Fruit fly (Drosophila melanogaster) whole organism, embryonic: ENCODE data around the gene Phyhd1.

Experiments used
- Blimp-1 ChIP-seq: fragments of 200-800 bp; sonication (Bioruptor generic); optimal IDR thresholded peaks from 3 replicates; lab custom pipeline; 2018; ENCODE audit warnings: missing biosample characterization, missing genetic modification characterization, mild to moderate bottlenecking, moderate library complexity, missing genetic modification reagents
- BtbVII ChIP-seq: fragments of 200-800 bp; sonication (Bioruptor generic); optimal IDR thresholded peaks from 3 replicates; lab custom pipeline; 2017; ENCODE audit warnings: missing biosample characterization, mild to moderate bottlenecking, missing genetic modification characterization
- CG10209 ChIP-seq: fragments of 200-800 bp; sonication (Bioruptor generic); optimal IDR thresholded peaks from 3 replicates; lab custom pipeline; 2017; ENCODE audit warnings: missing biosample characterization, mild to moderate bottlenecking, missing genetic modification characterization, missing genetic modification reagents
- CG1024 ChIP-seq: fragments of 200-800 bp; sonication (Bioruptor generic); IDR thresholded peaks from 2 replicates; pipeline ENCODE4 v1.3.6; 2022; ENCODE audit warnings: missing biosample characterization, missing genetic modification characterization
- CG10431 ChIP-seq: fragments of 200-800 bp; sonication (Bioruptor generic); optimal IDR thresholded peaks from 3 replicates; lab custom pipeline; 2018; ENCODE audit warnings: missing biosample characterization, mild to moderate bottlenecking, missing genetic modification characterization
- CG10543 ChIP-seq: fragments of 200-800 bp; sonication (Bioruptor generic); optimal IDR thresholded peaks from 3 replicates; lab custom pipeline; 2017; ENCODE audit warnings: missing biosample characterization, mild to moderate bottlenecking, missing genetic modification characterization, moderate library complexity
- CG11398 ChIP-seq: fragments of 200-800 bp; sonication (Bioruptor generic); optimal IDR thresholded peaks from 2 replicates; lab custom pipeline; 2016; ENCODE audit warnings: missing biosample characterization, missing genetic modification characterization
- CG11560 ChIP-seq: fragments of 200-800 bp; sonication (Bioruptor generic); IDR thresholded peaks from 3 replicates; pipeline ENCODE4 v1.3.6; 2022; ENCODE audit warnings: missing biosample characterization, missing genetic modification characterization
- CG13775 ChIP-seq: fragments of 200-800 bp; sonication (Bioruptor generic); optimal IDR thresholded peaks from 3 replicates; lab custom pipeline; 2017; ENCODE audit warnings: missing biosample characterization, mild to moderate bottlenecking, missing genetic modification characterization
- CG14710 ChIP-seq: fragments of 200-800 bp; sonication (Bioruptor generic); optimal IDR thresholded peaks from 3 replicates; lab custom pipeline; 2019; ENCODE audit warnings: missing biosample characterization, mild to moderate bottlenecking, missing genetic modification characterization, moderate library complexity
- CG15011 ChIP-seq: fragments of 200-800 bp; sonication (Bioruptor generic); optimal IDR thresholded peaks from 3 replicates; lab custom pipeline; 2018; ENCODE audit warnings: missing biosample characterization, mild to moderate bottlenecking, missing genetic modification characterization
- CG15479 ChIP-seq: fragments of 200-800 bp; sonication (Bioruptor generic); optimal IDR thresholded peaks from 3 replicates; lab custom pipeline; 2019; ENCODE audit warnings: missing biosample characterization, mild to moderate bottlenecking, missing genetic modification characterization, moderate library complexity
- CG1647 ChIP-seq: fragments of 200-800 bp; sonication (Bioruptor generic); optimal IDR thresholded peaks from 3 replicates; lab custom pipeline; 2016; ENCODE audit warnings: missing biosample characterization, missing genetic modification characterization
- CG2202 ChIP-seq: fragments of 200-800 bp; sonication (Bioruptor generic); optimal IDR thresholded peaks from 2 replicates; lab custom pipeline; 2018; ENCODE audit warnings: missing biosample characterization, mild to moderate bottlenecking, missing genetic modification characterization
- CG31441 ChIP-seq: fragments of 200-800 bp; sonication (Bioruptor generic); IDR thresholded peaks from 2 replicates; pipeline ENCODE4 v1.3.6; 2022; ENCODE audit warnings: missing biosample characterization, missing genetic modification characterization
- CG33557 ChIP-seq: fragments of 200-800 bp; sonication (Bioruptor generic); optimal IDR thresholded peaks from 2 replicates; lab custom pipeline; 2019; ENCODE audit warnings: missing biosample characterization, mild to moderate bottlenecking, missing genetic modification characterization, moderate library complexity
- CG3995 ChIP-seq: fragments of 200-800 bp; sonication (Bioruptor generic); optimal IDR thresholded peaks from 3 replicates; lab custom pipeline; 2016; ENCODE audit warnings: missing biosample characterization, missing genetic modification characterization
- CG43689 ChIP-seq: fragments of 200-800 bp; sonication (Bioruptor generic); IDR thresholded peaks from 2 replicates; pipeline ENCODE4 v1.3.6; 2022; ENCODE audit warnings: missing biosample characterization, missing genetic modification characterization
- CG4707 ChIP-seq: fragments of 200-800 bp; sonication (Bioruptor generic); optimal IDR thresholded peaks from 2 replicates; lab custom pipeline; 2018; ENCODE audit warnings: missing biosample characterization, mild to moderate bottlenecking, missing genetic modification characterization, moderate library complexity
- CG4854 ChIP-seq: fragments of 200-800 bp; sonication (Bioruptor generic); optimal IDR thresholded peaks from 2 replicates; lab custom pipeline; 2016; ENCODE audit warnings: missing biosample characterization, missing genetic modification characterization, inconsistent platforms
- CG8359 ChIP-seq: fragments of 200-800 bp; sonication (Bioruptor generic); optimal IDR thresholded peaks from 2 replicates; lab custom pipeline; 2017; ENCODE audit warnings: missing biosample characterization, mild to moderate bottlenecking, missing genetic modification characterization, borderline replicate concordance
- CG8924 ChIP-seq: fragments of 200-800 bp; optimal IDR thresholded peaks from 3 replicates; lab custom pipeline; 2019; ENCODE audit warnings: missing biosample characterization, mild to moderate bottlenecking, missing genetic modification characterization, moderate library complexity
- CG9727 ChIP-seq: fragments of 200-800 bp; sonication (Bioruptor generic); optimal IDR thresholded peaks from 3 replicates; lab custom pipeline; 2017; ENCODE audit warnings: missing biosample characterization, mild to moderate bottlenecking, missing genetic modification characterization
- CG9797 ChIP-seq: fragments of 200-800 bp; sonication (Bioruptor generic); optimal IDR thresholded peaks from 3 replicates; lab custom pipeline; 2018; ENCODE audit warnings: missing biosample characterization, mild to moderate bottlenecking, missing genetic modification characterization
- CG9876 ChIP-seq: fragments of 200-800 bp; sonication (Bioruptor generic); optimal IDR thresholded peaks from 2 replicates; lab custom pipeline; 2016; ENCODE audit warnings: missing biosample characterization, missing genetic modification characterization
- CrebB ChIP-seq: fragments of 200-800 bp; sonication (Bioruptor generic); optimal IDR thresholded peaks from 3 replicates; lab custom pipeline; 2018; ENCODE audit warnings: missing biosample characterization, mild to moderate bottlenecking, missing genetic modification characterization
- Elba2 ChIP-seq: fragments of 200-800 bp; sonication (Bioruptor generic); optimal IDR thresholded peaks from 3 replicates; lab custom pipeline; 2016; ENCODE audit warnings: missing biosample characterization, missing genetic modification characterization
- HLHmδ ChIP-seq: fragments of 200-800 bp; sonication (Bioruptor generic); optimal IDR thresholded peaks from 2 replicates; lab custom pipeline; 2018; ENCODE audit warnings: missing biosample characterization, mild to moderate bottlenecking, missing genetic modification characterization, moderate library complexity
- Hey ChIP-seq: fragments of 200-800 bp; sonication (Bioruptor generic); optimal IDR thresholded peaks from 3 replicates; lab custom pipeline; 2018; ENCODE audit warnings: missing biosample characterization, mild to moderate bottlenecking, missing genetic modification characterization
- Hr3 ChIP-seq: fragments of 200-800 bp; sonication (Bioruptor generic); optimal IDR thresholded peaks from 3 replicates; lab custom pipeline; 2016; ENCODE audit warnings: missing biosample characterization, missing genetic modification characterization
- Hr39 ChIP-seq: fragments of >200 bp; optimal IDR thresholded peaks from 2 replicates; lab custom pipeline; 2017
- Hr51 ChIP-seq, 2 experiments: fragments of 200-800 bp; sonication (Bioruptor generic); optimal IDR thresholded peaks; 2 replicates in 1 of 2; 3 replicates in 1 of 2; lab custom pipeline; 2016 to 2018; ENCODE audit warnings: missing biosample characterization in 2 of 2, missing genetic modification characterization in 2 of 2, mild to moderate bottlenecking in 1 of 2, moderate library complexity in 1 of 2
- Hr78 ChIP-seq, 2 experiments: fragments of 200-800 bp in 1 of 2; fragments of >200 bp in 1 of 2; sonication (Bioruptor generic) in 1 of 2; optimal IDR thresholded peaks; 2 replicates each; lab custom pipeline; 2017 to 2019; ENCODE audit warnings: missing biosample characterization in 2 of 2, missing genetic modification characterization in 2 of 2, mild to moderate bottlenecking in 1 of 2, moderate library complexity in 1 of 2
- Oli ChIP-seq: fragments of 200-800 bp; sonication (Bioruptor generic); optimal IDR thresholded peaks from 2 replicates; lab custom pipeline; 2018; ENCODE audit warnings: missing biosample characterization, mild to moderate bottlenecking, missing genetic modification characterization, moderate library complexity
- Optix ChIP-seq: fragments of 200-800 bp; sonication (Bioruptor generic); IDR thresholded peaks from 3 replicates; pipeline ENCODE4 v1.3.6; 2022; ENCODE audit warnings: missing biosample characterization, missing genetic modification characterization
- Ptx1 ChIP-seq: fragments of 200-800 bp; sonication (Bioruptor generic); IDR thresholded peaks from 2 replicates; pipeline ENCODE4 v1.3.6; 2022; ENCODE audit warnings: missing biosample characterization, missing genetic modification characterization
- ara ChIP-seq: fragments of 200-800 bp; sonication (Bioruptor generic); IDR thresholded peaks from 2 replicates; pipeline ENCODE4 v1.3.6; 2022; ENCODE audit warnings: missing biosample characterization, missing genetic modification characterization
- cato ChIP-seq: fragments of 200-800 bp; sonication (Bioruptor generic); optimal IDR thresholded peaks from 2 replicates; lab custom pipeline; 2016; ENCODE audit warnings: missing biosample characterization, missing genetic modification characterization, borderline replicate concordance
- crol ChIP-seq: fragments of 200-800 bp; sonication (Bioruptor generic); IDR thresholded peaks from 2 replicates; pipeline ENCODE4 v1.3.6; 2022; ENCODE audit warnings: missing biosample characterization, missing genetic modification characterization
- ems ChIP-seq: fragments of 200-800 bp; sonication (Bioruptor generic); optimal IDR thresholded peaks from 3 replicates; lab custom pipeline; 2016; ENCODE audit warnings: missing biosample characterization, missing genetic modification characterization
- hb ChIP-seq: fragments of 200-800 bp; sonication (Bioruptor generic); IDR thresholded peaks from 3 replicates; pipeline ENCODE4 v1.3.6; 2022; ENCODE audit warnings: missing biosample characterization, missing genetic modification characterization; ENCODE audit not compliant: partially characterized antibody
- mirr ChIP-seq: fragments of 200-800 bp; sonication (Bioruptor generic); optimal IDR thresholded peaks from 3 replicates; lab custom pipeline; 2018; ENCODE audit warnings: missing biosample characterization, mild to moderate bottlenecking, missing genetic modification characterization
- nmo ChIP-seq: fragments of 200-800 bp; sonication (Bioruptor generic); optimal IDR thresholded peaks from 2 replicates; lab custom pipeline; 2018; ENCODE audit warnings: missing biosample characterization, mild to moderate bottlenecking, missing genetic modification characterization, moderate library complexity
- phol ChIP-seq: fragments of 200-800 bp; sonication (Bioruptor generic); optimal IDR thresholded peaks from 3 replicates; lab custom pipeline; 2018; ENCODE audit warnings: missing biosample characterization, mild to moderate bottlenecking, missing genetic modification characterization, moderate library complexity
- ranshi ChIP-seq: fragments of 200-800 bp; sonication (Bioruptor generic); IDR thresholded peaks from 2 replicates; pipeline ENCODE4 v1.3.6; 2022; ENCODE audit warnings: missing biosample characterization, missing genetic modification characterization
- row ChIP-seq: fragments of 200-800 bp; sonication (Bioruptor generic); IDR thresholded peaks from 3 replicates; pipeline ENCODE4 v1.3.6; 2022; ENCODE audit warnings: missing biosample characterization, missing genetic modification characterization
- trh ChIP-seq: fragments of 200-800 bp; sonication (Bioruptor generic); optimal IDR thresholded peaks from 2 replicates; lab custom pipeline; 2016; ENCODE audit warnings: missing biosample characterization, missing genetic modification characterization
- vfl ChIP-seq: fragments of 200-800 bp; sonication (Bioruptor generic); optimal IDR thresholded peaks from 2 replicates; lab custom pipeline; 2016; ENCODE audit warnings: missing biosample characterization, missing genetic modification characterization
- wek ChIP-seq: fragments of 200-800 bp; sonication (Bioruptor generic); optimal IDR thresholded peaks from 3 replicates; lab custom pipeline; 2018; ENCODE audit warnings: missing biosample characterization, mild to moderate bottlenecking, missing genetic modification characterization, moderate library complexity

Gene Phyhd1

dm6 chr3R:10643077-10643784, 37.5 kb downstream of the Phyhd1 start (continued):
- TF ChIP-seq CG33557 (GFP tag; lab: Kevin White, UChicago) (peak; percentile 66), crol (GFP tag; lab: Robert Waterston, UW) (peak; percentile 87), Optix (GFP tag; lab: Robert Waterston, UW) (0 out of 3 replicates have a peak, but pooled peaks have one; percentile 9), CG1024 (GFP tag; lab: Robert Waterston, UW) (no peak), Ptx1 (GFP tag; lab: Robert Waterston, UW) (no peak), Hr78 (GFP tag; optimal IDR thresholded peaks at IDR 0.05; lab: Kevin White, UChicago) (peak in 1 of 2 experiments; percentile 33), CG13775 (GFP tag; lab: Kevin White, UChicago) (peak; percentile 7), CG15479 (GFP tag; lab: Kevin White, UChicago) (peak; percentile 91), CG11560 (no peak), Blimp-1 (GFP tag; lab: Kevin White, UChicago) (peak; percentile 43), CG1647 (GFP tag; lab: Kevin White, UChicago) (no peak), CG9797 (no peak), CG10209 (GFP tag; lab: Kevin White, UChicago) (peak; percentile 68), CG11398 (no peak), ems (GFP tag; lab: Kevin White, UChicago) (no peak), CG2202 (tag; lab: Kevin White, UChicago) (peak; percentile 74), BtbVII (peak; percentile 61), cato (GFP tag; lab: Kevin White, UChicago) (no peak), Elba2 (GFP tag; lab: Kevin White, UChicago) (no peak), CG14710 (peak; percentile 50), CG43689 (GFP tag; lab: Robert Waterston, UW) (no peak), trh (GFP tag; lab: Kevin White, UChicago) (peak; percentile 27), CG8359 (GFP tag; lab: Kevin White, UChicago) (peak; percentile 23), Hr39 (lab: Kevin White, UChicago) (no peak), vfl (no peak), Hr3 (no peak), HLHmδ (GFP tag; lab: Kevin White, UChicago) (no peak), CG4707 (GFP tag; lab: Kevin White, UChicago) (peak; percentile 32), CG3995 (no peak), hb (no peak), CG15011 (GFP tag; lab: Kevin White, UChicago) (peak; percentile 66), CG10543 (GFP tag; lab: Kevin White, UChicago) (peak; percentile 63), CrebB (peak; percentile 42), CG9876 (GFP tag; lab: Kevin White, UChicago) (no peak), nmo (peak; percentile 17), ara (0 out of 2 replicates have a peak, but pooled peaks have one; percentile 23), CG10431 (GFP tag; lab: Kevin White, UChicago) (peak; percentile 46), ranshi (GFP tag; lab: Robert Waterston, UW) (no peak), CG9727 (GFP tag; lab: Kevin White, UChicago) (peak; percentile 74), CG8924 (peak; percentile 73), mirr (GFP tag; lab: Kevin White, UChicago) (peak; percentile 94), row (GFP tag; lab: Robert Waterston, UW) (no peak; the same call in 2 of the 3 replicates), Hr51 (GFP tag; optimal IDR thresholded peaks at IDR 0.05; lab: Kevin White, UChicago) (peak; percentile 26 to 47), phol (tag; lab: Kevin White, UChicago) (no peak), Oli (tag; lab: Kevin White, UChicago) (peak; percentile 23), wek (GFP tag; lab: Kevin White, UChicago) (peak; percentile 33), CG4854 (no peak), Hey (tag; lab: Kevin White, UChicago) (peak; percentile 98), CG31441 (GFP tag; lab: Robert Waterston, UW) (peak; percentile 72)
